Comparison of ENCODE assay signal across 5 fruit fly cellular contexts in genomic region chr2L:16270667-16271485, dm6.
TF ChIP-seq lines count a peak whose summit lies in the region.

No protein-coding gene starts in this region.

- no peak for TF ChIP-seq CTCF in whole organism, embryonic (GFP tag; optimal IDR thresholded peaks at IDR 0.05; lab: Kevin White, UChicago)

TF ChIP-seq in whole organism, adult, 20 proteins besides CTCF, POLR2A, EP300 and RAD21 (continues in another document):
- no peak for TF ChIP-seq Mnt (GFP tag; optimal IDR thresholded peaks at IDR 0.05; lab: Kevin White, UChicago)
- no peak for TF ChIP-seq CG33017 (tag; optimal IDR thresholded peaks at IDR 0.05; lab: Kevin White, UChicago)
- peak; percentile 85 for TF ChIP-seq kay (GFP tag; lab: Kevin White, UChicago; ENCODE audit: borderline replicate concordance)
- peak; percentile 17 for TF ChIP-seq CG7045 (GFP tag; optimal IDR thresholded peaks at IDR 0.05; lab: Kevin White, UChicago)
- TF ChIP-seq cnc (optimal IDR thresholded peaks at IDR 0.05; lab: Kevin White, UChicago), result no peak
- TF ChIP-seq ovo (GFP tag; optimal IDR thresholded peaks at IDR 0.05; lab: Kevin White, UChicago), result peak; percentile 67
- TF ChIP-seq bab1 (GFP tag; optimal IDR thresholded peaks at IDR 0.05; lab: Kevin White, UChicago), result peak; percentile 22
- no peak for TF ChIP-seq CG5204 (GFP tag; optimal IDR thresholded peaks at IDR 0.05; lab: Kevin White, UChicago)
- no peak for TF ChIP-seq Clk (GFP tag; optimal IDR thresholded peaks at IDR 0.05; lab: Kevin White, UChicago)
- no peak for TF ChIP-seq cic (GFP tag; optimal IDR thresholded peaks at IDR 0.05; lab: Kevin White, UChicago)
- TF ChIP-seq CG1620 (GFP tag; optimal IDR thresholded peaks at IDR 0.05; lab: Kevin White, UChicago), result peak; percentile 15
- peak; percentile 50 for TF ChIP-seq CG7101 (tag; optimal IDR thresholded peaks at IDR 0.05; lab: Kevin White, UChicago)
- TF ChIP-seq CG12768 (GFP tag; optimal IDR thresholded peaks at IDR 0.05; lab: Kevin White, UChicago), result peak; percentile 4
- no peak for TF ChIP-seq Crg-1 (GFP tag; optimal IDR thresholded peaks at IDR 0.05; lab: Kevin White, UChicago)
- TF ChIP-seq Hr96 (GFP tag; optimal IDR thresholded peaks at IDR 0.05; lab: Kevin White, UChicago), result no peak
- peak; percentile 45 for TF ChIP-seq CG14711 (tag; optimal IDR thresholded peaks at IDR 0.05; lab: Kevin White, UChicago)
- TF ChIP-seq tj (GFP tag; optimal IDR thresholded peaks at IDR 0.05; lab: Kevin White, UChicago), result peak; percentile 34
- TF ChIP-seq pad (GFP tag; optimal IDR thresholded peaks at IDR 0.05; lab: Kevin White, UChicago), result no peak
- TF ChIP-seq CG11617 (GFP tag; optimal IDR thresholded peaks at IDR 0.05; lab: Kevin White, UChicago), result peak; percentile 31

TF ChIP-seq in whole organism, embryonic, 481 proteins besides CTCF, POLR2A, EP300 and RAD21 (continues in another document):
- TF ChIP-seq unpg (GFP tag; optimal IDR thresholded peaks at IDR 0.05; lab: Kevin White, UChicago) (peak; percentile 15), CG12236 (GFP tag; optimal IDR thresholded peaks at IDR 0.05; lab: Kevin White, UChicago) (no peak), Rx (GFP tag; IDR thresholded peaks at IDR 0.05; lab: Robert Waterston, UW) (no peak), Dll (GFP tag; IDR thresholded peaks at IDR 0.05; lab: Robert Waterston, UW; ENCODE audit: partially characterized antibody) (no peak), CG15073 (GFP tag; optimal IDR thresholded peaks at IDR 0.05; lab: Kevin White, UChicago) (no peak), Antp (GFP tag; optimal IDR thresholded peaks at IDR 0.05; lab: Kevin White, UChicago) (no peak), oc (tag; optimal IDR thresholded peaks at IDR 0.05; lab: Kevin White, UChicago) (no peak), CG31224 (GFP tag; IDR thresholded peaks at IDR 0.05; lab: Robert Waterston, UW) (no peak), CG12155 (GFP tag; optimal IDR thresholded peaks at IDR 0.05; lab: Kevin White, UChicago) (peak; percentile 15), insv (GFP tag; optimal IDR thresholded peaks at IDR 0.05; lab: Kevin White, UChicago) (no peak), CG32767 (GFP tag; IDR thresholded peaks at IDR 0.05; lab: Robert Waterston, UW) (no peak), pb (GFP tag; optimal IDR thresholded peaks at IDR 0.05; lab: Kevin White, UChicago) (no peak), chm (GFP tag; IDR thresholded peaks at IDR 0.05; lab: Robert Waterston, UW) (no peak), ftz-f1 (GFP tag; optimal IDR thresholded peaks at IDR 0.05; lab: Kevin White, UChicago) (no peak), zen (tag; optimal IDR thresholded peaks at IDR 0.05; lab: Kevin White, UChicago) (no peak), psq (GFP tag; optimal IDR thresholded peaks at IDR 0.05; lab: Kevin White, UChicago) (no peak), gsb (GFP tag; IDR thresholded peaks at IDR 0.05; lab: Robert Waterston, UW) (no peak), CG5245 (GFP tag; optimal IDR thresholded peaks at IDR 0.05; lab: Kevin White, UChicago) (no peak), Sox102F (GFP tag; optimal IDR thresholded peaks at IDR 0.05; lab: Kevin White, UChicago) (peak; percentile 24), tll (GFP tag; optimal IDR thresholded peaks at IDR 0.05; lab: Kevin White, UChicago) (peak in 1 of 2 experiments; percentile 46)

TF ChIP-seq in whole organism, prepupa, 60 proteins besides CTCF, POLR2A, EP300 and RAD21 (continues in another document):
- TF ChIP-seq CG3032 (tag; optimal IDR thresholded peaks at IDR 0.05; lab: Kevin White, UChicago), result no peak
- peak; percentile 8 for TF ChIP-seq lz (GFP tag; optimal IDR thresholded peaks at IDR 0.05; lab: Kevin White, UChicago)
- TF ChIP-seq Blimp-1 (GFP tag; optimal IDR thresholded peaks at IDR 0.05; lab: Kevin White, UChicago), result no peak
- TF ChIP-seq Sox14 (GFP tag; optimal IDR thresholded peaks at IDR 0.05; lab: Kevin White, UChicago), result no peak
- no peak for TF ChIP-seq Gug (GFP tag; IDR thresholded peaks at IDR 0.05; lab: Robert Waterston, UW)
- TF ChIP-seq CG6808 (GFP tag; optimal IDR thresholded peaks at IDR 0.05; lab: Kevin White, UChicago), result no peak
- no peak for TF ChIP-seq CG11294 (GFP tag; IDR thresholded peaks at IDR 0.05; lab: Robert Waterston, UW)
- no peak for TF ChIP-seq svp (GFP tag; lab: Kevin White, UChicago)
- TF ChIP-seq acj6 (GFP tag; optimal IDR thresholded peaks at IDR 0.05; lab: Kevin White, UChicago), result peak; percentile 30
- TF ChIP-seq ss (GFP tag; optimal IDR thresholded peaks at IDR 0.05; lab: Kevin White, UChicago), result no peak
- TF ChIP-seq Met (GFP tag; optimal IDR thresholded peaks at IDR 0.05; lab: Kevin White, UChicago), result peak; percentile 15
- TF ChIP-seq fkh (GFP tag; optimal IDR thresholded peaks at IDR 0.05; lab: Kevin White, UChicago), result peak; percentile 50
- TF ChIP-seq OdsH (GFP tag; optimal IDR thresholded peaks at IDR 0.05; lab: Kevin White, UChicago), result peak; percentile 30
- peak; percentile 58 for TF ChIP-seq CG6276 (GFP tag; optimal IDR thresholded peaks at IDR 0.05; lab: Kevin White, UChicago)
- TF ChIP-seq Eip93F (GFP tag; optimal IDR thresholded peaks at IDR 0.05; lab: Kevin White, UChicago), result peak; percentile 20
- no peak for TF ChIP-seq vri (GFP tag; optimal IDR thresholded peaks at IDR 0.05; lab: Kevin White, UChicago)
- TF ChIP-seq CG11902 (GFP tag; optimal IDR thresholded peaks at IDR 0.05; lab: Kevin White, UChicago), result no peak
- no peak for TF ChIP-seq Eip75B (GFP tag; optimal IDR thresholded peaks at IDR 0.05; lab: Kevin White, UChicago)
- no peak for TF ChIP-seq CG6792 (GFP tag; optimal IDR thresholded peaks at IDR 0.05; lab: Kevin White, UChicago)
- TF ChIP-seq dsx (GFP tag; optimal IDR thresholded peaks at IDR 0.05; lab: Kevin White, UChicago; ENCODE audit: poor library complexity, severe bottlenecking), result no peak

TF ChIP-seq in whole organism, pupa, 21 proteins besides CTCF, POLR2A, EP300 and RAD21:
- TF ChIP-seq CG32121 (GFP tag; IDR thresholded peaks at IDR 0.05; lab: Robert Waterston, UW) (no peak), CG8301 (tag; optimal IDR thresholded peaks at IDR 0.05; lab: Kevin White, UChicago) (peak; percentile 59), Snoo (tag; optimal IDR thresholded peaks at IDR 0.05; lab: Kevin White, UChicago) (no peak), CG9948 (tag; optimal IDR thresholded peaks at IDR 0.05; lab: Kevin White, UChicago) (no peak), CG14655 (GFP tag; optimal IDR thresholded peaks at IDR 0.05; lab: Kevin White, UChicago) (peak; percentile 44), rn (GFP tag; IDR thresholded peaks at IDR 0.05; lab: Robert Waterston, UW) (no peak), CG17806 (tag; optimal IDR thresholded peaks at IDR 0.05; lab: Kevin White, UChicago) (no peak), fd96Ca (GFP tag; IDR thresholded peaks at IDR 0.05; lab: Robert Waterston, UW) (no peak), CG13204 (GFP tag; optimal IDR thresholded peaks at IDR 0.05; lab: Kevin White, UChicago) (no peak), EcR (GFP tag; optimal IDR thresholded peaks at IDR 0.05; lab: Kevin White, UChicago) (no peak), CG10348 (GFP tag; IDR thresholded peaks at IDR 0.05; lab: Robert Waterston, UW) (no peak), Pif1A (GFP tag; optimal IDR thresholded peaks at IDR 0.05; lab: Kevin White, UChicago) (peak; percentile 7)

TF ChIP-seq in whole organism, wandering third instar larva, 38 proteins besides CTCF, POLR2A, EP300 and RAD21 (continues in another document):
- TF ChIP-seq sage (GFP tag; optimal IDR thresholded peaks at IDR 0.05; lab: Kevin White, UChicago) (no peak), pan (optimal IDR thresholded peaks at IDR 0.05; lab: Kevin White, UChicago) (no peak), Vsx2 (GFP tag; optimal IDR thresholded peaks at IDR 0.05; lab: Kevin White, UChicago; ENCODE audit: partially characterized antibody) (no peak), tai (GFP tag; optimal IDR thresholded peaks at IDR 0.05; lab: Kevin White, UChicago) (no peak), dmrt93B (GFP tag; optimal IDR thresholded peaks at IDR 0.05; lab: Kevin White, UChicago) (peak; percentile 57), Hnf4 (GFP tag; optimal IDR thresholded peaks at IDR 0.05; lab: Kevin White, UChicago) (peak; percentile 15), Hr78 (GFP tag; optimal IDR thresholded peaks at IDR 0.05; lab: Kevin White, UChicago) (no peak), woc (GFP tag; optimal IDR thresholded peaks at IDR 0.05; lab: Kevin White, UChicago) (peak; percentile 50), br (GFP tag; optimal IDR thresholded peaks at IDR 0.05; lab: Kevin White, UChicago) (peak; percentile 76), sv (GFP tag; optimal IDR thresholded peaks at IDR 0.05; lab: Kevin White, UChicago) (no peak), N (GFP tag; optimal IDR thresholded peaks at IDR 0.05; lab: Kevin White, UChicago) (no peak), CG9705 (GFP tag; optimal IDR thresholded peaks at IDR 0.05; lab: Kevin White, UChicago) (no peak), foxo (GFP tag; optimal IDR thresholded peaks at IDR 0.05; lab: Kevin White, UChicago) (peak in 1 of 2 experiments; percentile 85), dl (GFP tag; optimal IDR thresholded peaks at IDR 0.05; lab: Kevin White, UChicago; ENCODE audit: insufficient read depth in 1 of 2, partially characterized antibody in 2 of 2) (no peak), brk (GFP tag; optimal IDR thresholded peaks at IDR 0.05; lab: Kevin White, UChicago) (peak; percentile 29), Sp1 (GFP tag; optimal IDR thresholded peaks at IDR 0.05; lab: Kevin White, UChicago) (peak; percentile 76), CrebA (GFP tag; optimal IDR thresholded peaks at IDR 0.05; lab: Kevin White, UChicago; ENCODE audit: borderline replicate concordance) (no peak), jim (GFP tag; optimal IDR thresholded peaks at IDR 0.05; lab: Kevin White, UChicago) (no peak), Rel (GFP tag; optimal IDR thresholded peaks at IDR 0.05; lab: Kevin White, UChicago) (no peak), Rel (tag; optimal IDR thresholded peaks at IDR 0.05; lab: Kevin White, UChicago) (peak; percentile 19), CG32264 (GFP tag; optimal IDR thresholded peaks at IDR 0.05; lab: Kevin White, UChicago) (no peak), usp (GFP tag; optimal IDR thresholded peaks at IDR 0.05; lab: Kevin White, UChicago) (no peak), Abd-B (GFP tag; optimal IDR thresholded peaks at IDR 0.05; lab: Kevin White, UChicago) (no peak), fru (GFP tag; optimal IDR thresholded peaks at IDR 0.05; lab: Kevin White, UChicago) (peak; percentile 82), HLH106 (tag; optimal IDR thresholded peaks at IDR 0.05; lab: Kevin White, UChicago) (peak; percentile 76), OdsH (GFP tag; optimal IDR thresholded peaks at IDR 0.05; lab: Kevin White, UChicago) (peak; percentile 61), dsf (GFP tag; optimal IDR thresholded peaks at IDR 0.05; lab: Kevin White, UChicago; ENCODE audit: borderline replicate concordance) (no peak), lola (GFP tag; optimal IDR thresholded peaks at IDR 0.05; lab: Kevin White, UChicago) (no peak), Hr83 (GFP tag; optimal IDR thresholded peaks at IDR 0.05; lab: Kevin White, UChicago; ENCODE audit: poor library complexity, severe bottlenecking) (peak; percentile 11), Jra (GFP tag; optimal IDR thresholded peaks at IDR 0.05; lab: Kevin White, UChicago) (peak; percentile 12), Dfd (GFP tag; optimal IDR thresholded peaks at IDR 0.05; lab: Kevin White, UChicago) (no peak)
